Worm (Caenorhabditis elegans): ENCODE data around the gene hrpu-1.

ce11 chrIV:15012154-15012892 lies 27.1 kb upstream of the hrpu-1 start:
- TF ChIP-seq unc-130 (GFP tag; optimal IDR thresholded peaks at IDR 0.05) (no peak), nhr-25 (tag; optimal IDR thresholded peaks at IDR 0.05; ENCODE audit: borderline replicate concordance, insufficient read depth) (no peak), Y75B8A.6 (GFP tag; IDR thresholded peaks at IDR 0.05) (no peak), madf-9 (GFP tag; conservative IDR thresholded peaks at IDR 0.05) (no peak), egl-27 (tag; optimal IDR thresholded peaks at IDR 0.05) (no peak), lin-15B (tag; optimal IDR thresholded peaks at IDR 0.05) (no peak), pqm-1 (tag; optimal IDR thresholded peaks at IDR 0.05) (no peak), ceh-62 (tag; optimal IDR thresholded peaks at IDR 0.05) (no peak), R02D3.7 (tag; optimal IDR thresholded peaks at IDR 0.05) (no peak), lin-13 (GFP tag; optimal IDR thresholded peaks at IDR 0.05) (no peak), duxl-1 (tag; optimal IDR thresholded peaks at IDR 0.05; ENCODE audit: poor library complexity) (no peak)
